Worm (Caenorhabditis elegans) whole organism, young adult: ENCODE results near the gene F28H7.7.

Experiments used
- B0019.2 ChIP-seq: fragments of 200-800 bp; sonication (Bioruptor generic); conservative IDR thresholded peaks from 2 replicates; pipeline ENCODE4 v1.3.6; 2022; ENCODE audit warnings: missing genetic modification reagents, missing genetic modification characterization, missing compliant biosample characterization
- C17E4.6 ChIP-seq: fragments of 200-800 bp; sonication (Bioruptor generic); IDR thresholded peaks from 2 replicates; pipeline ENCODE4 v1.3.6; 2022; ENCODE audit warnings: missing genetic modification reagents, missing genetic modification characterization, missing compliant biosample characterization
- D2030.7 ChIP-seq: fragments of 200-800 bp; sonication (Bioruptor generic); IDR thresholded peaks from 2 replicates; pipeline ENCODE4 v1.3.6; 2022; ENCODE audit warnings: missing genetic modification reagents, missing genetic modification characterization, missing compliant biosample characterization
- F22D6.2 ChIP-seq: sonication (generic microtip); optimal IDR thresholded peaks from 2 replicates; lab custom pipeline; 2016; ENCODE audit warnings: mild to moderate bottlenecking, missing genetic modification characterization, missing compliant biosample characterization
- F39B2.1 ChIP-seq: fragments of 200-800 bp; sonication (Bioruptor generic); IDR thresholded peaks from 2 replicates; pipeline ENCODE4 v1.3.6; 2022; ENCODE audit warnings: missing genetic modification reagents, missing genetic modification characterization, missing compliant biosample characterization
- T26A5.8 ChIP-seq: sonication (generic microtip); optimal IDR thresholded peaks from 2 replicates; lab custom pipeline; 2016; ENCODE audit warnings: missing genetic modification characterization, missing compliant biosample characterization
- Y53F4B.3 ChIP-seq: fragments of 200-800 bp; sonication (Bioruptor generic); IDR thresholded peaks from 2 replicates; pipeline ENCODE4 v1.3.6; 2022; ENCODE audit warnings: missing genetic modification reagents, missing genetic modification characterization, missing compliant biosample characterization
- Y79H2A.3 ChIP-seq: fragments of 200-800 bp; sonication (Bioruptor generic); conservative IDR thresholded peaks from 2 replicates; pipeline ENCODE4 v1.3.6; 2022; ENCODE audit warnings: missing genetic modification reagents, missing genetic modification characterization, missing compliant biosample characterization
- Y95B8A.8 ChIP-seq: fragments of 200-800 bp; sonication (Bioruptor generic); IDR thresholded peaks from 2 replicates; pipeline ENCODE4 v1.3.6; 2022; ENCODE audit warnings: missing genetic modification reagents, missing genetic modification characterization, missing compliant biosample characterization
- aptf-3 ChIP-seq: fragments of 200-800 bp; sonication (Bioruptor generic); IDR thresholded peaks from 2 replicates; pipeline ENCODE4 v1.3.6; 2022; ENCODE audit warnings: missing genetic modification characterization, missing compliant biosample characterization
- athp-1 ChIP-seq: sonication (generic microtip); optimal IDR thresholded peaks from 2 replicates; lab custom pipeline; 2017; ENCODE audit warnings: mild to moderate bottlenecking, missing genetic modification characterization, missing compliant biosample characterization
- attf-6 ChIP-seq: fragments of 200-800 bp; sonication (Bioruptor generic); IDR thresholded peaks from 2 replicates; pipeline ENCODE4 v1.3.6; 2022; ENCODE audit warnings: missing genetic modification reagents, missing genetic modification characterization, missing compliant biosample characterization
- bed-2 ChIP-seq: fragments of 200-800 bp; sonication (Bioruptor generic); IDR thresholded peaks from 2 replicates; pipeline ENCODE4 v1.3.6; 2022; ENCODE audit warnings: missing genetic modification reagents, missing genetic modification characterization, missing compliant biosample characterization
- ceh-27 ChIP-seq: fragments of 200-800 bp; sonication (Bioruptor generic); optimal IDR thresholded peaks from 2 replicates; lab custom pipeline; 2018; ENCODE audit warnings: mild to moderate bottlenecking, missing genetic modification characterization, moderate library complexity, missing compliant biosample characterization
- dpl-1 ChIP-seq: fragments of 150-350 bp; optimal IDR thresholded peaks from 2 replicates; lab custom pipeline; 2014; ENCODE audit warnings: missing biosample characterization, missing genetic modification reagents, missing genetic modification characterization
- egl-44 ChIP-seq: fragments of 200-800 bp; sonication (Bioruptor generic); IDR thresholded peaks from 2 replicates; pipeline ENCODE4 v1.3.6; 2022; ENCODE audit warnings: missing genetic modification reagents, missing genetic modification characterization, missing compliant biosample characterization
- ets-4 ChIP-seq: fragments of 200-800 bp; sonication (Bioruptor generic); optimal IDR thresholded peaks from 2 replicates; lab custom pipeline; 2018; ENCODE audit warnings: mild to moderate bottlenecking, missing genetic modification characterization, missing compliant biosample characterization
- gei-17 ChIP-seq: fragments of 200-800 bp; sonication (Bioruptor generic); optimal IDR thresholded peaks from 2 replicates; lab custom pipeline; 2018; ENCODE audit warnings: mild to moderate bottlenecking, missing genetic modification characterization, missing compliant biosample characterization
- him-1 ChIP-seq: sonication (generic microtip); optimal IDR thresholded peaks from 2 replicates; lab custom pipeline; 2016; ENCODE audit warnings: missing genotype, missing genetic modification reagents, missing genetic modification characterization, missing compliant biosample characterization
- hlh-26 ChIP-seq: fragments of 200-800 bp; sonication (Bioruptor generic); conservative IDR thresholded peaks from 2 replicates; pipeline ENCODE4 v1.3.6; 2022; ENCODE audit warnings: missing genetic modification reagents, missing genetic modification characterization, missing compliant biosample characterization
- hmg-1.2 ChIP-seq: fragments of 200-800 bp; sonication (Bioruptor generic); IDR thresholded peaks from 2 replicates; pipeline ENCODE4 v1.3.6; 2022; ENCODE audit warnings: missing genetic modification reagents, missing genetic modification characterization, missing compliant biosample characterization
- hsf-1 ChIP-seq: fragments of 200-800 bp; sonication (Bioruptor generic); IDR thresholded peaks from 2 replicates; pipeline ENCODE4 v1.3.6; 2022; ENCODE audit warnings: missing genetic modification reagents, missing genetic modification characterization, missing compliant biosample characterization
- let-526 ChIP-seq: fragments of 200-800 bp; sonication (Bioruptor generic); IDR thresholded peaks from 2 replicates; pipeline ENCODE4 v1.3.6; 2022; ENCODE audit warnings: missing genetic modification reagents, missing genetic modification characterization, missing compliant biosample characterization
- let-607 ChIP-seq, 2 experiments: fragments of 200-800 bp in 1 of 2; sonication (Bioruptor generic) in 1 of 2; sonication (generic microtip) in 1 of 2; optimal IDR thresholded peaks; 2 replicates each; lab custom pipeline; 2016 to 2018; ENCODE audit warnings: mild to moderate bottlenecking in 2 of 2, missing compliant biosample characterization in 2 of 2, missing genetic modification characterization in 2 of 2, moderate library complexity in 2 of 2, missing genotype in 1 of 2
- lin-40 ChIP-seq: sonication (generic microtip); optimal IDR thresholded peaks from 2 replicates; lab custom pipeline; 2016; ENCODE audit warnings: missing genetic modification characterization, mild to moderate bottlenecking, missing compliant biosample characterization, missing genotype, missing genetic modification reagents
- lsy-27 ChIP-seq: sonication (generic microtip); optimal IDR thresholded peaks from 2 replicates; lab custom pipeline; 2017; ENCODE audit warnings: missing genetic modification characterization, mild to moderate bottlenecking, missing compliant biosample characterization, antibody characterized with exemption, missing genotype, borderline replicate concordance; ENCODE audit not compliant: insufficient read depth
- madf-10 ChIP-seq: sonication (generic microtip); optimal IDR thresholded peaks from 2 replicates; lab custom pipeline; 2016; ENCODE audit warnings: mild to moderate bottlenecking, missing genetic modification characterization, missing compliant biosample characterization
- mcd-1 ChIP-seq: fragments of 200-800 bp; sonication (Bioruptor generic); IDR thresholded peaks from 2 replicates; pipeline ENCODE4 v1.3.6; 2022; ENCODE audit warnings: missing genetic modification reagents, missing genetic modification characterization, missing compliant biosample characterization
- nfyb-1 ChIP-seq: fragments of 200-800 bp; sonication (Bioruptor generic); IDR thresholded peaks from 2 replicates; pipeline ENCODE4 v1.3.6; 2022; ENCODE audit warnings: missing genetic modification reagents, missing genetic modification characterization, missing compliant biosample characterization
- nhr-179 ChIP-seq: sonication (generic microtip); optimal IDR thresholded peaks from 2 replicates; lab custom pipeline; 2016; ENCODE audit warnings: mild to moderate bottlenecking, missing genetic modification characterization, missing compliant biosample characterization
- nhr-80 ChIP-seq: sonication (generic microtip); optimal IDR thresholded peaks from 2 replicates; lab custom pipeline; 2016; ENCODE audit warnings: missing genetic modification characterization, missing compliant biosample characterization
- pbrm-1 ChIP-seq: fragments of 200-800 bp; sonication (Bioruptor generic); IDR thresholded peaks from 2 replicates; pipeline ENCODE4 v1.3.6; 2022; ENCODE audit warnings: missing genetic modification reagents, missing genetic modification characterization, missing compliant biosample characterization
- repo-1 ChIP-seq: sonication (generic microtip); optimal IDR thresholded peaks from 2 replicates; lab custom pipeline; 2017; ENCODE audit warnings: mild to moderate bottlenecking, missing genetic modification characterization, missing compliant biosample characterization
- sdz-38 ChIP-seq: sonication (generic microtip); optimal IDR thresholded peaks from 2 replicates; lab custom pipeline; 2016; ENCODE audit warnings: missing genotype, missing genetic modification characterization, missing compliant biosample characterization
- sea-2 ChIP-seq: fragments of 200-800 bp; sonication (Bioruptor generic); IDR thresholded peaks from 2 replicates; pipeline ENCODE4 v1.3.6; 2022; ENCODE audit warnings: missing genetic modification characterization, missing compliant biosample characterization
- snpc-4 ChIP-seq, 5 experiments: fragments of 150-350 bp in 1 of 5; sonication (generic microtip) in 4 of 5; optimal IDR thresholded peaks; 2 replicates each; lab custom pipeline; 2014 to 2018; ENCODE audit warnings: missing genetic modification characterization in 5 of 5, missing biosample characterization in 3 of 5, antibody characterized with exemption in 2 of 5, mild to moderate bottlenecking in 2 of 5, missing compliant biosample characterization in 2 of 5, missing genotype in 2 of 5, moderate library complexity in 2 of 5, missing genetic modification reagents in 1 of 5
- sptf-2 ChIP-seq: fragments of 200-800 bp; sonication (Bioruptor generic); optimal IDR thresholded peaks from 2 replicates; lab custom pipeline; 2018; ENCODE audit warnings: mild to moderate bottlenecking, missing genetic modification characterization, missing compliant biosample characterization
- tbp1 ChIP-seq: fragments of 200-800 bp; sonication (Bioruptor generic); optimal IDR thresholded peaks from 2 replicates; lab custom pipeline; 2018; ENCODE audit warnings: mild to moderate bottlenecking, missing genetic modification characterization, missing compliant biosample characterization
- xnd-1 ChIP-seq: sonication (generic microtip); optimal IDR thresholded peaks from 2 replicates; lab custom pipeline; 2016; ENCODE audit warnings: missing genotype, missing genetic modification reagents, missing genetic modification characterization, missing compliant biosample characterization
- zfh-2 ChIP-seq: fragments of 200-800 bp; sonication (Bioruptor generic); conservative IDR thresholded peaks from 2 replicates; pipeline ENCODE4 v1.3.6; 2022; ENCODE audit warnings: missing genetic modification reagents, missing genetic modification characterization, missing compliant biosample characterization
- zim-3 ChIP-seq: sonication (generic microtip); optimal IDR thresholded peaks from 2 replicates; lab custom pipeline; 2017; ENCODE audit warnings: mild to moderate bottlenecking, missing genetic modification characterization, moderate library complexity, missing compliant biosample characterization
- ztf-25 ChIP-seq: fragments of 200-800 bp; sonication (Bioruptor generic); IDR thresholded peaks from 2 replicates; pipeline ENCODE4 v1.3.6; 2022; ENCODE audit warnings: missing genetic modification reagents, missing genetic modification characterization, missing compliant biosample characterization

The F28H7.7 gene

ce11 chrV:10793498-10793897, 39.5 kb upstream of the F28H7.7 start, which contains the start of gene ule-3:
Gene ule-3 (plus strand): TSS chrV:10793798.
- TF ChIP-seq xnd-1 (tag; lab: Kevin White, UChicago), result no peak
- TF ChIP-seq F39B2.1 (GFP tag; lab: Robert Waterston, UW), result no peak
- TF ChIP-seq hsf-1 (GFP tag; lab: Robert Waterston, UW), result no peak

ce11 chrV:10792775-10793174, 38.8 kb upstream of the F28H7.7 start, which contains the start of gene D1054.10:
Gene D1054.10 (minus strand): TSS chrV:10792875.
- TF ChIP-seq let-526 (GFP tag; lab: Robert Waterston, UW), result no peak
- no peak for TF ChIP-seq ets-4 (GFP tag; lab: Kevin White, UChicago)
- no peak for TF ChIP-seq gei-17 (GFP tag; lab: Kevin White, UChicago)
- no peak for TF ChIP-seq mcd-1 (GFP tag; lab: Robert Waterston, UW)
- TF ChIP-seq zim-3, result no peak
- TF ChIP-seq F22D6.2 (tag; lab: Kevin White, UChicago), result no peak
- TF ChIP-seq snpc-4 (GFP tag; optimal IDR thresholded peaks at IDR 0.05; lab: Kevin White, UChicago), result no peak
- no peak for TF ChIP-seq snpc-4 (tag; optimal IDR thresholded peaks at IDR 0.05; lab: Kevin White, UChicago)
- TF ChIP-seq C17E4.6, result no peak
- no peak for TF ChIP-seq D2030.7 (GFP tag; lab: Robert Waterston, UW)
- TF ChIP-seq T26A5.8 (tag; lab: Kevin White, UChicago), result no peak
- no peak for TF ChIP-seq Y79H2A.3
- TF ChIP-seq let-607 (tag; optimal IDR thresholded peaks at IDR 0.05; lab: Kevin White, UChicago), result no peak
- no peak for TF ChIP-seq sea-2 (GFP tag; lab: Robert Waterston, UW)
- no peak for TF ChIP-seq nhr-80 (tag; lab: Kevin White, UChicago)
- no peak for TF ChIP-seq tbp1 (GFP tag; lab: Kevin White, UChicago)
- no peak for TF ChIP-seq attf-6 (GFP tag; lab: Robert Waterston, UW)
- TF ChIP-seq athp-1, result no peak
- no peak for TF ChIP-seq B0019.2
- TF ChIP-seq ztf-25 (GFP tag; lab: Robert Waterston, UW), result no peak

ce11 chrV:10790921-10791320, 37.0 kb upstream of the F28H7.7 start, which contains the start of gene D1054.9:
Gene D1054.9 (minus strand): TSS chrV:10791057.
- TF ChIP-seq Y53F4B.3 (no peak), hmg-1.2 (GFP tag; lab: Robert Waterston, UW) (no peak), dpl-1 (GFP tag; lab: Kevin White, UChicago) (no peak), zfh-2 (GFP tag; lab: Robert Waterston, UW) (peak; percentile 89), sptf-2 (GFP tag; lab: Kevin White, UChicago) (no peak), him-1 (tag; lab: Kevin White, UChicago) (no peak), repo-1 (tag; lab: Kevin White, UChicago) (no peak), egl-44 (GFP tag; lab: Robert Waterston, UW) (no peak)
- TF ChIP-seq, all 124 proteins: peak for 1

ce11 chrV:10784011-10784410, 30.1 kb upstream of the F28H7.7 start, which contains the start of gene D1054.8:
Gene D1054.8 (plus strand): TSS chrV:10784311.
- TF ChIP-seq Y95B8A.8 (GFP tag; lab: Robert Waterston, UW), result no peak
- no peak for TF ChIP-seq nfyb-1 (GFP tag; lab: Robert Waterston, UW)
- TF ChIP-seq hlh-26, result no peak
- no peak for TF ChIP-seq sdz-38 (tag; lab: Kevin White, UChicago)
- no peak for TF ChIP-seq pbrm-1
- TF ChIP-seq lsy-27 (tag; lab: Kevin White, UChicago), result no peak
- TF ChIP-seq repo-1 (tag; lab: Kevin White, UChicago), result no peak
- TF ChIP-seq lin-40 (tag; lab: Kevin White, UChicago), result no peak
- TF ChIP-seq ceh-27 (GFP tag; lab: Kevin White, UChicago), result no peak
- no peak for TF ChIP-seq bed-2 (GFP tag; lab: Robert Waterston, UW)
- TF ChIP-seq aptf-3, result no peak
- TF ChIP-seq B0019.2, result no peak
- no peak for TF ChIP-seq hsf-1 (GFP tag; lab: Robert Waterston, UW)
- no peak for TF ChIP-seq nhr-179 (tag; lab: Kevin White, UChicago)
- no peak for TF ChIP-seq sea-2 (GFP tag; lab: Robert Waterston, UW)
- TF ChIP-seq zim-3, result no peak
- TF ChIP-seq madf-10 (tag; lab: Kevin White, UChicago), result no peak
